Fruit fly (Drosophila melanogaster) Kc167 (cell line): ENCODE measurements around the gene par-6.

ENCODE experiments used
- Myc ChIP-seq: fragments of >200 bp; optimal IDR thresholded peaks from 2 replicates; lab custom pipeline; 2017; ENCODE audit warnings: missing external identifiers
- Sin3A ChIP-seq: fragments of >200 bp; optimal IDR thresholded peaks from 2 replicates; lab custom pipeline; 2018; ENCODE audit warnings: missing external identifiers
- h ChIP-seq: fragments of >200 bp; optimal IDR thresholded peaks from 3 replicates; lab custom pipeline; 2018; ENCODE audit warnings: missing external identifiers
- psq ChIP-seq: fragments of >200 bp; optimal IDR thresholded peaks from 2 replicates; lab custom pipeline; 2017; ENCODE audit warnings: missing external identifiers
- ttk ChIP-seq: sonication (Bioruptor generic); optimal IDR thresholded peaks from 2 replicates; lab custom pipeline; 2017; ENCODE audit warnings: missing external identifiers

DNA sequence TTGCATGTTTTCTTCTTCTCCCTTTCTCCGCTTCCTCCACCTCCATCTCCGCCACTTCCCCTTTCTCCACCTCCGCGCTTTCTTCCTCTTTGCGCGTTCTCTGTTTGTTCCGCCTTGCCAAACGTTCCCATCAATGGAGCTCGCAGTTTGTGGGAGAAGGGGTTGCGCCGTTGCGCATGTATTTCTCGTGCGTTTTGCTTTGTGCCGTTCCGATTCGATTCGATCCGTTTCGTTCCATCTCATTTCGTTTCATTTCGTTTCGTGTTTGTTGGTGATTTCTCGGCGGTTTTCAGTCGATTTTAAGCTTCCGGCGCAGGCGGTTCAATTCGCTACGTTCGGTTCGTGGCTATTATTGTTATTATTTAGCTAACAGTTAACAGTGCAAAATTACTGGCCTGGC is 19.8 kb downstream of the par-6 start:
- no peak for TF ChIP-seq h (lab: Kevin White, UChicago)
- no peak for TF ChIP-seq ttk
- TF ChIP-seq psq (lab: Kevin White, UChicago) = no peak
- no peak for TF ChIP-seq Myc
- TF ChIP-seq Sin3A = no peak
